Worm (Caenorhabditis elegans): ENCODE measurements around the gene rgs-3.
A peak's percentile ranks its signal among the peaks of the same experiment; 100 is the strongest.

The rgs-3 gene

DNA sequence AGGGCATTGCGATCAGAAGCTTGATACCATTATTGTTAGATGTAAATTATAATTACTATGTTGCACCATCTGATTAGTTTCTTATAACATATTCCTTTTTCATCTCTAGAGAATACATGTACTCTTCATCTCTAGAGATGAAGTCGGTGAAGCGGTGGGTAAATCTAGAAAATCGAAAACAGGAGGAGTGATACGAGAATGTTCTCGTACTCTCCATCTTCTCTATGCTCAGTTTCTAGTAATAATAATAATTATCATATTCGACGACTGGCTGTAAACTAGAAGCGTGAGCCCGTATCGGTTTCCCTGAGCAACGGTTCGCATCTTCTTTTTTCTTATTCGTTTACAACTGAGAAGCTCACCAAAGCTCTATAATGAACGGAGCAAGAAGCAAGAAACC lies 8.2 kb downstream of the rgs-3 start:
- TF ChIP-seq elt-3 (tag; optimal IDR thresholded peaks at IDR 0.05) = no peak
- TF ChIP-seq unc-62 (GFP tag; optimal IDR thresholded peaks at IDR 0.05) = no peak
- no peak for TF ChIP-seq hlh-1 (tag; optimal IDR thresholded peaks at IDR 0.05)
- no peak for TF ChIP-seq bed-3 (GFP tag; optimal IDR thresholded peaks at IDR 0.05)
- TF ChIP-seq snpc-4 (tag; optimal IDR thresholded peaks at IDR 0.05) = no peak
- TF ChIP-seq lsy-2 (tag; optimal IDR thresholded peaks at IDR 0.05) = no peak
- TF ChIP-seq ceh-39 (tag; optimal IDR thresholded peaks at IDR 0.05) = no peak
- no peak for TF ChIP-seq nhr-28 (tag; optimal IDR thresholded peaks at IDR 0.05)
- TF ChIP-seq mep-1 (tag; optimal IDR thresholded peaks at IDR 0.05) = no peak
- no peak for TF ChIP-seq flh-1 (GFP tag; optimal IDR thresholded peaks at IDR 0.05)
- TF ChIP-seq nhr-76 (tag; optimal IDR thresholded peaks at IDR 0.05) = no peak
- no peak for TF ChIP-seq lin-13 (tag; optimal IDR thresholded peaks at IDR 0.05)
- TF ChIP-seq sem-2 (GFP tag; optimal IDR thresholded peaks at IDR 0.05) = no peak
- no peak for TF ChIP-seq drap-1 (GFP tag; optimal IDR thresholded peaks at IDR 0.05)
- no peak for TF ChIP-seq nhr-2 (tag; optimal IDR thresholded peaks at IDR 0.05)
- TF ChIP-seq unc-120 (tag; optimal IDR thresholded peaks at IDR 0.05; ENCODE audit: poor library complexity, severe bottlenecking) = no peak
- TF ChIP-seq cnd-1 (tag; optimal IDR thresholded peaks at IDR 0.05) = no peak
- no peak for TF ChIP-seq pha-4 (tag; optimal IDR thresholded peaks at IDR 0.05)
- no peak for TF ChIP-seq nhr-237 (tag; optimal IDR thresholded peaks at IDR 0.05)
- TF ChIP-seq elt-1 (tag; optimal IDR thresholded peaks at IDR 0.05; ENCODE audit: borderline replicate concordance, insufficient read depth) = no peak

DNA sequence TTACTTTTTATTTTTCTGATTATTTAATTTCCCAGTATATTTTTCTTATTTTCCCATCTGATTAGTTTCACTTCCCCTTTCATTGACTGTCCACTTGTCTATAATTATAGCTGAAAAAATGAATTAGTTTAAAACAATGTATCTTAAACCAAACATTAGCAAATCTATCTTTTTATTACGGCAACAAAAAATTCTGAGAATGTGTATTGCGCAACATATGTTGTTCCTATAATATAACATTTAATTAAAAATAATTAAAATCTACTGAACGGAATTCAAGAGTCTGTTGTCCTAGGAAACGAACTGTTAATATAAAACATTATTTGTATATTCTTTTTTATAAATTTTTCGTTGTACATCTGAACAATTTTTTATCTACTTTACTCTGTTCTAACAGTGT lies 10.4 kb downstream of the rgs-3 start:
- TF ChIP-seq hlh-1 (tag; optimal IDR thresholded peaks at IDR 0.05) = no peak
- peak; percentile 94 for TF ChIP-seq zip-8 (tag; optimal IDR thresholded peaks at IDR 0.05)

DNA sequence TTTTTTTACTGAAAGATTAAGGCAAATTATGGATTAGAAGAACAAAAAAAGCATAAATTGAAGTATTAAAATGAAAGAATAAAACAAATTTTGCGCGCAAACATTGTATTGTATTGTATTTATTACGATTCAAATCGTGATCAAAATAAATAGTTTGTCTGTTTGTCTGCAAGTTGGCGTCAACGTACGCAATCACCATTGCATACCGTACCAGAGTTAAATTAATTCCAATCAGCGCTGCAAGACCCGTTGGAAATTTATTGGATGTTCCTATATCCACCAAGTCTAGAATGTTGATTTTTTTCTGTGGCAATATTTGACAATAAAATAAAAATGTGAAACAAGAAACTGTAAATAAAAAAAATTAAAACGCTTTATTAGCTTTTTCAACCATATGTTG lies 13.6 kb downstream of the rgs-3 start, which contains the start of gene heri-1:
TSS of gene heri-1 (minus strand) at position 8 of the 400 bp plus-strand sequence.
- TF ChIP-seq mep-1 (tag; optimal IDR thresholded peaks at IDR 0.05) (no peak), sptf-1 (tag; optimal IDR thresholded peaks at IDR 0.05) (no peak), zip-8 (tag; optimal IDR thresholded peaks at IDR 0.05) (no peak), nhr-2 (tag; optimal IDR thresholded peaks at IDR 0.05) (no peak)

DNA sequence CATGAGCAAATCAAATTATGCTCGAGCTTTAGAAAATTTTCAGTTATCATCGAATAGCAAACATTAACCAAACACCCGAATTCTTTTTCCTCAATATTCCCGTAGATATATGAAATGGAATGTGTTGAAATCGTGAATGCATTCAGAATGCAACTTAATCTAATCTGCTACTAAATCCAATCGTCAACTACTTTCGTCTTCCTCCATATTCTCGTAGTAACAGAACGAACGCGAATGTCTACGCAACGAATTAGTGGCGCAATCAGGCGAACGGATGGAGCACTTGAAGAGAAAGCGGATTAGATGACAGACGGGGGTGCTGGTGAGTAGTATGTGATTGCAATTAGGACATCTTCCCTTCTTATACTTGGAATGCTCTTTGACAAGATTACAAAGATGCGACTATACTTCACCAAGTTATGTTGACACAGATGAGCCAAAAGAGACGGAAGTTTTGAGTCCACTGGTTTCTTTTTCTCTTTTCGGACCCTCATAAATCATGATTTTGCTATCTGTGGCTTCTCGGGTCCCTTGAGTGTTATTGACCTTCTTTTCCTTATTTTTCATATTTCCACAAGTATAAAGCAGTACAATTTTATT lies 14.3 kb downstream of the rgs-3 start:
- TF ChIP-seq nhr-12 (tag; optimal IDR thresholded peaks at IDR 0.05) (no peak), nhr-28 (tag; optimal IDR thresholded peaks at IDR 0.05) (no peak), unc-62 (GFP tag; optimal IDR thresholded peaks at IDR 0.05) (peak; percentile 22), ceh-39 (tag; optimal IDR thresholded peaks at IDR 0.05) (no peak), mls-2 (tag; optimal IDR thresholded peaks at IDR 0.05) (peak; percentile 5), zip-8 (tag; optimal IDR thresholded peaks at IDR 0.05) (peak; percentile 28), ces-1 (GFP tag; optimal IDR thresholded peaks at IDR 0.05) (peak; percentile 99), blmp-1 (tag; optimal IDR thresholded peaks at IDR 0.05) (no peak), flh-1 (GFP tag; optimal IDR thresholded peaks at IDR 0.05) (no peak), nhr-237 (tag; optimal IDR thresholded peaks at IDR 0.05) (no peak), lin-13 (tag; optimal IDR thresholded peaks at IDR 0.05) (no peak)

DNA sequence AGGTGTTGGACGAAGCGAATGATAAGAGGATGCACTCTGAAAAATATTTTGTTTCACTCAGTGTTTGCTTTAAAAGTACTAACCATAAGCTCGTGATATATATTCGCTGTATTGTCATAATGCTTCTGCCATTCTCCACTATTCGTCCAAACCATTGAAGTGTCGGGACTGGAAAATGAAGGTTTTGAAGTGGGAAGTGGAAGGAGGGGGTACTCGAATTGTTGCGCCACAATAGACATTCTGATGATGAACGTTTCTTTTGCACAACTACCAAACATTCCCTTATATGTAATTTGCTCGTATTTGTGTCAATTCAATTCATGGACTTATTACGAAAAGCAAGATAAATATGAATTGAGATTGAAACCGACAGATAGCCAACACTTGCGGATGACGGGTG lies 15.7 kb downstream of the rgs-3 start:
- TF ChIP-seq M03D4.4 (tag; optimal IDR thresholded peaks at IDR 0.05) = no peak
- no peak for TF ChIP-seq zip-8 (tag; optimal IDR thresholded peaks at IDR 0.05)
- TF ChIP-seq lin-32 (GFP tag; optimal IDR thresholded peaks at IDR 0.05) = no peak
- no peak for TF ChIP-seq sem-2 (GFP tag; optimal IDR thresholded peaks at IDR 0.05)
- TF ChIP-seq mls-2 (tag; optimal IDR thresholded peaks at IDR 0.05) = no peak
- TF ChIP-seq drap-1 (GFP tag; optimal IDR thresholded peaks at IDR 0.05) = no peak
- no peak for TF ChIP-seq bed-3 (GFP tag; optimal IDR thresholded peaks at IDR 0.05)
- TF ChIP-seq unc-39 (tag; optimal IDR thresholded peaks at IDR 0.05) = no peak
- TF ChIP-seq mab-5 (tag; optimal IDR thresholded peaks at IDR 0.05) = no peak
- no peak for TF ChIP-seq nhr-237 (tag; optimal IDR thresholded peaks at IDR 0.05)
- TF ChIP-seq ces-1 (GFP tag; optimal IDR thresholded peaks at IDR 0.05) = no peak
- TF ChIP-seq nhr-2 (tag; optimal IDR thresholded peaks at IDR 0.05) = no peak
- TF ChIP-seq ceh-43 (GFP tag; optimal IDR thresholded peaks at IDR 0.05) = no peak
